Worm (Caenorhabditis elegans) whole organism, L1 larva: ENCODE data around the gene rpt-3.

Source experiments
- C16A3.4 ChIP-seq: fragments of 150-350 bp; optimal IDR thresholded peaks from 2 replicates; lab custom pipeline; 2014; ENCODE audit warnings: missing biosample characterization, missing genetic modification characterization
- alr-1 ChIP-seq: fragments of 200-800 bp; sonication (Bioruptor generic); optimal IDR thresholded peaks from 2 replicates; lab custom pipeline; 2018; ENCODE audit warnings: borderline replicate concordance, mild to moderate bottlenecking, missing genetic modification characterization, missing compliant biosample characterization
- blmp-1 ChIP-seq: fragments of 150-350 bp; optimal IDR thresholded peaks from 2 replicates; lab custom pipeline; 2014; ENCODE audit warnings: missing biosample characterization, missing genetic modification characterization
- ceh-63 ChIP-seq: fragments of 200-800 bp; sonication (Bioruptor generic); optimal IDR thresholded peaks from 2 replicates; lab custom pipeline; 2018; ENCODE audit warnings: mild to moderate bottlenecking, missing genetic modification characterization, missing compliant biosample characterization
- ceh-82 ChIP-seq, 3 experiments: fragments of 150-350 bp in 1 of 3; sonication (generic microtip) in 2 of 3; optimal IDR thresholded peaks; 2 replicates each; lab custom pipeline; 2014 to 2017; ENCODE audit warnings: missing biosample characterization in 3 of 3, missing genetic modification characterization in 3 of 3
- ceh-88 ChIP-seq: fragments of 200-800 bp; sonication (Bioruptor generic); IDR thresholded peaks from 2 replicates; pipeline ENCODE4 v1.3.6; 2022; ENCODE audit warnings: missing genetic modification characterization, missing compliant biosample characterization
- ceh-90 ChIP-seq: sonication (generic microtip); optimal IDR thresholded peaks from 2 replicates; lab custom pipeline; 2016; ENCODE audit warnings: missing genetic modification characterization, missing compliant biosample characterization
- efl-1 ChIP-seq, 4 experiments: fragments of 150-350 bp; optimal IDR thresholded peaks in 3 of 4; peaks in 1 of 4; 1 replicate in 1 of 4; 2 replicates in 3 of 4; lab custom pipeline; 2014; ENCODE audit warnings: missing biosample characterization in 2 of 4, missing genetic modification characterization in 2 of 4, missing genetic modification reagents in 2 of 4
- efl-3 ChIP-seq: fragments of 200-800 bp; sonication (Bioruptor generic); optimal IDR thresholded peaks from 2 replicates; lab custom pipeline; 2018; ENCODE audit warnings: mild to moderate bottlenecking, missing genetic modification characterization, missing compliant biosample characterization
- egl-27 ChIP-seq, 2 experiments: fragments of 150-350 bp in 1 of 2; sonication (generic microtip); optimal IDR thresholded peaks; 3 replicates each; lab custom pipeline; 2017 to 2018; ENCODE audit warnings: missing biosample characterization in 2 of 2, missing genetic modification characterization in 2 of 2, missing genetic modification reagents in 2 of 2
- elt-3 ChIP-seq, 6 experiments: fragments of 150-350 bp in 1 of 6; sonication (generic microtip); optimal IDR thresholded peaks; 2 replicates each; lab custom pipeline; 2017 to 2018; ENCODE audit warnings: missing biosample characterization in 6 of 6, missing genetic modification characterization in 6 of 6, inconsistent platforms in 1 of 6
- fkh-10 ChIP-seq: sonication (generic microtip); optimal IDR thresholded peaks from 2 replicates; lab custom pipeline; 2017; ENCODE audit warnings: missing biosample characterization, missing genetic modification reagents, missing genetic modification characterization
- fkh-4 ChIP-seq: sonication (generic microtip); optimal IDR thresholded peaks from 2 replicates; lab custom pipeline; 2016; ENCODE audit warnings: missing compliant biosample characterization, missing genetic modification characterization, borderline replicate concordance
- fkh-8 ChIP-seq: sonication (generic microtip); optimal IDR thresholded peaks from 2 replicates; lab custom pipeline; 2016; ENCODE audit warnings: mild to moderate bottlenecking, missing genetic modification characterization, missing compliant biosample characterization
- grh-1 ChIP-seq: fragments of 200-800 bp; sonication (Bioruptor generic); IDR thresholded peaks from 2 replicates; pipeline ENCODE4 v1.3.6; 2022; ENCODE audit warnings: missing genetic modification reagents, missing genetic modification characterization, missing compliant biosample characterization
- hlh-4 ChIP-seq: sonication (generic microtip); optimal IDR thresholded peaks from 2 replicates; lab custom pipeline; 2016; ENCODE audit warnings: mild to moderate bottlenecking, missing genetic modification characterization, missing compliant biosample characterization
- hpl-2 ChIP-seq: fragments of 150-350 bp; optimal IDR thresholded peaks from 2 replicates; lab custom pipeline; 2014; ENCODE audit warnings: missing biosample characterization, missing genetic modification reagents, missing genetic modification characterization
- isw-1 ChIP-seq: fragments of 200-800 bp; sonication (Bioruptor generic); IDR thresholded peaks from 2 replicates; pipeline ENCODE4 v1.3.6; 2022; ENCODE audit warnings: missing genetic modification characterization, missing compliant biosample characterization
- jun-1 ChIP-seq: fragments of 150-350 bp; optimal IDR thresholded peaks from 2 replicates; lab custom pipeline; 2014; ENCODE audit warnings: missing biosample characterization, missing genetic modification reagents, missing genetic modification characterization
- lin-14 ChIP-seq: fragments of 200-800 bp; sonication (Bioruptor generic); optimal IDR thresholded peaks from 2 replicates; lab custom pipeline; 2018; ENCODE audit warnings: mild to moderate bottlenecking, missing genetic modification characterization, moderate library complexity, missing compliant biosample characterization
- lin-15B ChIP-seq: fragments of 150-350 bp; sonication (generic microtip); optimal IDR thresholded peaks from 3 replicates; lab custom pipeline; 2014; ENCODE audit warnings: missing biosample characterization, missing genetic modification characterization
- lir-3 ChIP-seq: sonication (generic microtip); optimal IDR thresholded peaks from 2 replicates; lab custom pipeline; 2016; ENCODE audit warnings: mild to moderate bottlenecking, missing genetic modification characterization, moderate library complexity, missing compliant biosample characterization; ENCODE audit not compliant: poor library complexity
- lsy-2 ChIP-seq, 2 experiments: fragments of 150-350 bp; optimal IDR thresholded peaks; 2 replicates each; lab custom pipeline; 2014; ENCODE audit warnings: missing biosample characterization in 2 of 2, missing genetic modification characterization in 2 of 2
- mab-9 ChIP-seq: fragments of 200-800 bp; sonication (Bioruptor generic); IDR thresholded peaks from 2 replicates; pipeline ENCODE4 v1.3.6; 2022; ENCODE audit warnings: missing genetic modification reagents, missing genetic modification characterization, missing compliant biosample characterization
- mdl-1 ChIP-seq, 2 experiments: fragments of 150-350 bp; optimal IDR thresholded peaks; 2 replicates each; lab custom pipeline; 2014 to 2017; ENCODE audit warnings: missing biosample characterization in 2 of 2, missing genetic modification characterization in 2 of 2, inconsistent platforms in 1 of 2
- mef-2 ChIP-seq: fragments of 150-350 bp; optimal IDR thresholded peaks from 2 replicates; lab custom pipeline; 2014; ENCODE audit warnings: missing biosample characterization, missing genetic modification characterization
- mep-1 ChIP-seq: fragments of 150-350 bp; optimal IDR thresholded peaks from 2 replicates; lab custom pipeline; 2014; ENCODE audit warnings: missing biosample characterization, missing genetic modification characterization
- nhr-11 ChIP-seq: fragments of 150-350 bp; optimal IDR thresholded peaks from 2 replicates; lab custom pipeline; 2014; ENCODE audit warnings: missing biosample characterization, missing genetic modification characterization
- nhr-12 ChIP-seq: sonication (generic microtip); optimal IDR thresholded peaks from 2 replicates; lab custom pipeline; 2017; ENCODE audit warnings: missing biosample characterization, missing genetic modification characterization
- nhr-19 ChIP-seq: fragments of 200-800 bp; sonication (Bioruptor generic); conservative IDR thresholded peaks from 2 replicates; pipeline ENCODE4 v1.3.6; 2022; ENCODE audit warnings: missing genetic modification characterization, missing compliant biosample characterization
- nhr-20 ChIP-seq: sonication (generic microtip); optimal IDR thresholded peaks from 2 replicates; lab custom pipeline; 2016; ENCODE audit warnings: mild to moderate bottlenecking, missing genetic modification characterization, missing compliant biosample characterization
- nhr-71 ChIP-seq: sonication (generic microtip); optimal IDR thresholded peaks from 2 replicates; lab custom pipeline; 2016; ENCODE audit warnings: mild to moderate bottlenecking, missing genetic modification characterization, moderate library complexity, missing compliant biosample characterization
- nhr-76 ChIP-seq: sonication (generic microtip); optimal IDR thresholded peaks from 2 replicates; lab custom pipeline; 2017; ENCODE audit warnings: missing biosample characterization, missing genetic modification characterization
- nhr-77 ChIP-seq: fragments of 150-350 bp; optimal IDR thresholded peaks from 2 replicates; lab custom pipeline; 2014; ENCODE audit warnings: missing biosample characterization, missing genetic modification characterization
- pax-3 ChIP-seq: fragments of 200-800 bp; sonication (Bioruptor generic); optimal IDR thresholded peaks from 2 replicates; lab custom pipeline; 2018; ENCODE audit warnings: mild to moderate bottlenecking, missing genetic modification characterization, moderate library complexity, missing compliant biosample characterization
- pqm-1 ChIP-seq: sonication (generic microtip); optimal IDR thresholded peaks from 3 replicates; lab custom pipeline; 2017; ENCODE audit warnings: missing biosample characterization, missing genetic modification characterization
- rnt-1 ChIP-seq: sonication (generic microtip); optimal IDR thresholded peaks from 2 replicates; lab custom pipeline; 2016; ENCODE audit warnings: mild to moderate bottlenecking, missing genetic modification characterization, moderate library complexity, missing compliant biosample characterization
- skn-1 ChIP-seq: fragments of 150-350 bp; optimal IDR thresholded peaks from 2 replicates; lab custom pipeline; 2014; ENCODE audit warnings: missing biosample characterization, missing genetic modification characterization
- snpc-4 ChIP-seq: fragments of 150-350 bp; optimal IDR thresholded peaks from 2 replicates; lab custom pipeline; 2014; ENCODE audit warnings: missing biosample characterization, missing genetic modification characterization
- sptf-1 ChIP-seq: fragments of 150-350 bp; optimal IDR thresholded peaks from 2 replicates; lab custom pipeline; 2014; ENCODE audit warnings: missing biosample characterization, missing genetic modification characterization
- sup-37 ChIP-seq: fragments of 200-800 bp; sonication (Bioruptor generic); optimal IDR thresholded peaks from 2 replicates; lab custom pipeline; 2018; ENCODE audit warnings: mild to moderate bottlenecking, missing genetic modification characterization, missing compliant biosample characterization
- swsn-7 ChIP-seq: sonication (generic microtip); optimal IDR thresholded peaks from 2 replicates; lab custom pipeline; 2016; ENCODE audit warnings: missing genetic modification characterization, missing compliant biosample characterization
- tbx-2 ChIP-seq: sonication (generic microtip); optimal IDR thresholded peaks from 2 replicates; lab custom pipeline; 2016; ENCODE audit warnings: missing genetic modification characterization, missing compliant biosample characterization
- unc-98 ChIP-seq: fragments of 200-800 bp; sonication (Bioruptor generic); IDR thresholded peaks from 2 replicates; pipeline ENCODE4 v1.3.6; 2022; ENCODE audit warnings: missing genetic modification characterization, missing compliant biosample characterization
- xbp-1 ChIP-seq: sonication (generic microtip); optimal IDR thresholded peaks from 2 replicates; lab custom pipeline; 2016; ENCODE audit warnings: missing genetic modification characterization, missing compliant biosample characterization
- zag-1 ChIP-seq: fragments of 150-350 bp; optimal IDR thresholded peaks from 2 replicates; lab custom pipeline; 2014; ENCODE audit warnings: missing biosample characterization, missing genetic modification characterization
- ztf-4 ChIP-seq: fragments of 150-350 bp; optimal IDR thresholded peaks from 2 replicates; lab custom pipeline; 2014; ENCODE audit warnings: missing biosample characterization, missing genetic modification characterization

The rpt-3 gene

DNA sequence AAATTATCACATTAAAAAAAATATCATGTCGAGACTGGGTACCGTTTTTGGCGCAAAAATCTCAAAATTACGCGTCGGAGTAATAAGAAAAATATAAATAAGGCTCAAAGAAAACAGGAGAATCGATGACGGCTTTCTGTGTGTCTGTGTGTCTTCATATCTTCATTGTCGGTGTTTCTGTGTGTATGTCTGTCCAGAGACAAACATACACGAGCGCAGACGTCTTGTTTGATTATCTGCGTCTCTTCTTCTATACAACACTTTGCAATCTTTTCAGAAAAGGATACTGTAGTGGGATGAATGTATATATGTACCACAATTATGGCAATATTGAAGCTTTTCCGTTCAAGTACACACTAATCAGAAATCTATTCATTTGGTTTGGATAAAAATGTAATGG is 45.3 kb upstream of the rpt-3 start, which contains the start of gene C05D11.13 (continued):
- TF ChIP-seq nhr-77 (tag; lab: Kevin White, UChicago) = no peak
- no peak for TF ChIP-seq fkh-10 (GFP tag; lab: Kevin White, UChicago)
- TF ChIP-seq ceh-82 (tag; optimal IDR thresholded peaks at IDR 0.05; lab: Kevin White, UChicago) = no peak
- peak; percentile 26 for TF ChIP-seq rnt-1 (tag; lab: Kevin White, UChicago)
- peak in 1 of 2 experiments; percentile 23 for TF ChIP-seq mdl-1 (tag; optimal IDR thresholded peaks at IDR 0.05; lab: Kevin White, UChicago)
- TF ChIP-seq egl-27 (tag; optimal IDR thresholded peaks at IDR 0.05; lab: Kevin White, UChicago) = no peak
- TF ChIP-seq nhr-11 (tag; lab: Kevin White, UChicago) = no peak
- no peak for TF ChIP-seq sup-37 (GFP tag; lab: Kevin White, UChicago)
- peak in 1 of 6 experiments; percentile 16 for TF ChIP-seq elt-3 (tag; optimal IDR thresholded peaks at IDR 0.05; lab: Kevin White, UChicago)
- TF ChIP-seq ceh-90 (tag; lab: Kevin White, UChicago) = no peak
- TF ChIP-seq unc-98 (GFP tag; lab: Robert Waterston, UW) = no peak
- TF ChIP-seq nhr-19 (GFP tag; lab: Robert Waterston, UW) = 0 out of 2 replicates have a peak, but pooled peaks have one; percentile 3
- TF ChIP-seq mef-2 (tag; lab: Kevin White, UChicago) = no peak
- TF ChIP-seq grh-1 = no peak
- no peak for TF ChIP-seq hlh-4 (tag; lab: Kevin White, UChicago)
- TF ChIP-seq nhr-71 (tag; lab: Kevin White, UChicago) = peak; percentile 50
- TF ChIP-seq pax-3 (tag; lab: Kevin White, UChicago) = no peak

DNA sequence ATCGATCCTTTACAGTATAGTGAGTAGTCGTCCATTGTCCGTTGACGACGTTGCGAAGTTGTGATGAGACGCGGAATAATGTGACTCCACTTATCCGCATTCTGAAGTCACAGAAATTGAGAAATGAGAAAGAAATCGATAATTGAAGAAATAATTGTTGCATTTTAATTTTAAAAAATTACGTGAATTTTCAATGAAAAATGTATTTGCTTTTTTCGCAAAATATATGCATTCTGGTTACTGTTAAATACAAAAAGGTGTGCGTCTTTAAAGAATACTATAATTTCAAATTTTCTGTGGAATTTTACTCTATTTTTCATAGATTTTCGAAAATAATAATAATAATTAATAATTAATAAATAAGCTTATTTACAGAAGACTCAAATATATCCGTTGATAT is 42.8 kb upstream of the rpt-3 start, which contains the start of gene let-721:
TSS of gene let-721 (minus strand) at position 101 of the 400 bp plus-strand sequence.
- TF ChIP-seq fkh-4 (tag; lab: Kevin White, UChicago) (no peak), swsn-7 (no peak), tbx-2 (no peak), blmp-1 (no peak), C16A3.4 (tag; lab: Kevin White, UChicago) (no peak), efl-3 (GFP tag; lab: Kevin White, UChicago) (no peak), sptf-1 (no peak), ceh-88 (GFP tag; lab: Robert Waterston, UW) (no peak), mab-9 (GFP tag; lab: Robert Waterston, UW) (no peak), ceh-82 (tag; optimal IDR thresholded peaks at IDR 0.05; lab: Kevin White, UChicago) (no peak), zag-1 (tag; lab: Kevin White, UChicago) (no peak), hlh-4 (tag; lab: Kevin White, UChicago) (no peak), hpl-2 (GFP tag; lab: Kevin White, UChicago) (no peak), efl-1 (optimal IDR thresholded peaks at IDR 0.05; lab: Kevin White, UChicago) (no peak), efl-1 (GFP tag; optimal IDR thresholded peaks at IDR 0.05 in 1 of 2; lab: Kevin White, UChicago) (no peak), pqm-1 (tag; lab: Kevin White, UChicago) (no peak), lin-14 (GFP tag; lab: Kevin White, UChicago) (no peak), mdl-1 (tag; optimal IDR thresholded peaks at IDR 0.05; lab: Kevin White, UChicago) (no peak), nhr-71 (tag; lab: Kevin White, UChicago) (no peak), lir-3 (tag; lab: Kevin White, UChicago) (no peak)

DNA sequence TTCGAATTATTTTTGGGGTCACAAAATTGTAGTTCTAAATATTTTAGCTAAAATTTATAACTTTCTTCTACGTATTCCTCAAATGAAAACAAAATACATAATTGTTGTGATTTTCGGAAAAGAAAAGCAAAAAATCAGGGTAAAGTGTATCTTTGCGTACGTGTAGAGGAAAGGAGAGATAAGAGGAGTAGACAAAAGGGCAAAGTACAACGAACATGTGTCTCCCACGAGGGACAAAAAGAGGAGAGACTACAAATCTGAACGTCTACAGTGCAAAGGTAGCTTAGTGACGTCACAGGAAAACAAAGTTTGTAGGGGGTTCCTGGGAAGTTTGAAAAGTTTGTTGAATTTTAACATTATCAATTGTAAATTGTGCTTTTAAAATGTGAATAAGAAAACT is 42.1 kb upstream of the rpt-3 start:
- TF ChIP-seq rnt-1 (tag; lab: Kevin White, UChicago) = peak; percentile 51
- TF ChIP-seq nhr-76 (tag; lab: Kevin White, UChicago) = no peak
- TF ChIP-seq alr-1 (tag; lab: Kevin White, UChicago) = no peak
- TF ChIP-seq mab-9 (GFP tag; lab: Robert Waterston, UW) = no peak
- TF ChIP-seq ztf-4 (tag; lab: Kevin White, UChicago) = peak; percentile 62
- TF ChIP-seq fkh-8 (tag; lab: Kevin White, UChicago) = no peak
- TF ChIP-seq blmp-1 = peak; percentile 69
- TF ChIP-seq nhr-19 (GFP tag; lab: Robert Waterston, UW) = peak; percentile 55
- TF ChIP-seq egl-27 (tag; optimal IDR thresholded peaks at IDR 0.05; lab: Kevin White, UChicago) = no peak
- TF ChIP-seq mdl-1 (tag; optimal IDR thresholded peaks at IDR 0.05; lab: Kevin White, UChicago) = peak in 1 of 2 experiments; percentile 66
- TF ChIP-seq nhr-77 (tag; lab: Kevin White, UChicago) = no peak
- peak; percentile 34 for TF ChIP-seq nhr-11 (tag; lab: Kevin White, UChicago)
- TF ChIP-seq lin-15B = no peak
- no peak for TF ChIP-seq ceh-63 (GFP tag; lab: Kevin White, UChicago)
- peak in 1 of 6 experiments; percentile 49 for TF ChIP-seq elt-3 (tag; optimal IDR thresholded peaks at IDR 0.05; lab: Kevin White, UChicago)
- no peak for TF ChIP-seq snpc-4 (tag; lab: Kevin White, UChicago)
- no peak for TF ChIP-seq skn-1 (tag; lab: Kevin White, UChicago)
- TF ChIP-seq lsy-2 (tag; optimal IDR thresholded peaks at IDR 0.05; lab: Kevin White, UChicago) = peak in 1 of 2 experiments; percentile 32
- peak; percentile 48 for TF ChIP-seq mep-1 (tag; lab: Kevin White, UChicago)
- no peak for TF ChIP-seq isw-1 (GFP tag; lab: Robert Waterston, UW)
- no peak for TF ChIP-seq nhr-12 (tag; lab: Kevin White, UChicago)
- TF ChIP-seq nhr-20 = peak; percentile 77
- TF ChIP-seq pax-3 (tag; lab: Kevin White, UChicago) = no peak
- TF ChIP-seq xbp-1 (tag; lab: Kevin White, UChicago) = no peak
- TF ChIP-seq jun-1 (tag; lab: Kevin White, UChicago) = no peak
